Fruit fly (Drosophila melanogaster) whole organism, prepupa: Measurements from ENCODE around the gene CG9922.

ENCODE experiments used
- Blimp-1 ChIP-seq: fragments of 200-800 bp; sonication (Bioruptor generic); optimal IDR thresholded peaks from 3 replicates; lab custom pipeline; 2017; ENCODE audit warnings: missing biosample characterization, missing genetic modification characterization, mild to moderate bottlenecking, moderate library complexity, missing genetic modification reagents
- CG10669 ChIP-seq: fragments of 200-800 bp; sonication (Bioruptor generic); optimal IDR thresholded peaks from 3 replicates; lab custom pipeline; 2018; ENCODE audit warnings: missing biosample characterization, mild to moderate bottlenecking, missing genetic modification characterization, moderate library complexity
- CG11294 ChIP-seq: fragments of 200-800 bp; sonication (Bioruptor generic); IDR thresholded peaks from 2 replicates; pipeline ENCODE4 v1.3.6; 2022; ENCODE audit warnings: missing biosample characterization, missing genetic modification characterization
- CG15336 ChIP-seq: fragments of 200-800 bp; sonication (Bioruptor generic); IDR thresholded peaks from 2 replicates; pipeline ENCODE4 v1.3.6; 2022; ENCODE audit warnings: missing biosample characterization, missing genetic modification characterization
- CG1621 ChIP-seq: fragments of 200-800 bp; sonication (Bioruptor generic); optimal IDR thresholded peaks from 3 replicates; lab custom pipeline; 2018; ENCODE audit warnings: missing biosample characterization, mild to moderate bottlenecking, missing genetic modification characterization
- CG3032 ChIP-seq: fragments of 200-800 bp; optimal IDR thresholded peaks from 2 replicates; lab custom pipeline; 2019; ENCODE audit warnings: missing biosample characterization, mild to moderate bottlenecking, missing genetic modification characterization, moderate library complexity
- CG31627 ChIP-seq: fragments of 200-800 bp; sonication (Bioruptor generic); optimal IDR thresholded peaks from 3 replicates; lab custom pipeline; 2016; ENCODE audit warnings: missing biosample characterization, missing genetic modification characterization
- CG32006 ChIP-seq: fragments of 200-800 bp; sonication (Bioruptor generic); optimal IDR thresholded peaks from 3 replicates; lab custom pipeline; 2017; ENCODE audit warnings: missing biosample characterization, mild to moderate bottlenecking, missing genetic modification characterization
- CG34406 ChIP-seq: fragments of 200-800 bp; sonication (Bioruptor generic); optimal IDR thresholded peaks from 3 replicates; lab custom pipeline; 2016; ENCODE audit warnings: missing biosample characterization, missing genetic modification characterization
- CG4318 ChIP-seq: fragments of 200-800 bp; sonication (Bioruptor generic); optimal IDR thresholded peaks from 3 replicates; lab custom pipeline; 2017; ENCODE audit warnings: missing biosample characterization, mild to moderate bottlenecking, missing genetic modification characterization
- CG6163 ChIP-seq: fragments of 200-800 bp; sonication (Bioruptor generic); IDR thresholded peaks from 3 replicates; pipeline ENCODE4 v1.3.6; 2022; ENCODE audit warnings: missing biosample characterization, missing genetic modification characterization
- CG6276 ChIP-seq: fragments of 200-800 bp; sonication (Bioruptor generic); optimal IDR thresholded peaks from 2 replicates; lab custom pipeline; 2017; ENCODE audit warnings: missing biosample characterization, mild to moderate bottlenecking, missing genetic modification characterization
- CG6792 ChIP-seq: fragments of 200-800 bp; sonication (Bioruptor generic); optimal IDR thresholded peaks from 3 replicates; lab custom pipeline; 2016; ENCODE audit warnings: missing biosample characterization, missing genetic modification characterization
- CG6808 ChIP-seq: fragments of 200-800 bp; sonication (Bioruptor generic); optimal IDR thresholded peaks from 3 replicates; lab custom pipeline; 2017; ENCODE audit warnings: missing biosample characterization, missing genetic modification characterization, mild to moderate bottlenecking, moderate library complexity, missing genetic modification reagents
- CG6854 ChIP-seq: fragments of 200-800 bp; sonication (Bioruptor generic); optimal IDR thresholded peaks from 2 replicates; lab custom pipeline; 2017; ENCODE audit warnings: missing biosample characterization, mild to moderate bottlenecking, missing genetic modification characterization
- CG8119 ChIP-seq: fragments of 200-800 bp; sonication (Bioruptor generic); IDR thresholded peaks from 3 replicates; pipeline ENCODE4 v1.3.6; 2022; ENCODE audit warnings: missing biosample characterization, missing genetic modification characterization
- CG8632 ChIP-seq: fragments of 200-800 bp; sonication (Bioruptor generic); optimal IDR thresholded peaks from 3 replicates; lab custom pipeline; 2016; ENCODE audit warnings: missing biosample characterization, missing genetic modification characterization
- Eip78C ChIP-seq: fragments of 200-800 bp; sonication (Bioruptor generic); peaks from one replicate; lab custom pipeline; 2016; ENCODE audit warnings: missing biosample characterization, missing genetic modification characterization
- Ets21C ChIP-seq: fragments of 200-800 bp; sonication (Bioruptor generic); optimal IDR thresholded peaks from 3 replicates; lab custom pipeline; 2016; ENCODE audit warnings: missing biosample characterization, missing genetic modification characterization
- Ets96B ChIP-seq: fragments of 200-800 bp; optimal IDR thresholded peaks from 2 replicates; lab custom pipeline; 2019; ENCODE audit warnings: missing biosample characterization, mild to moderate bottlenecking, missing genetic modification characterization, moderate library complexity
- Gug ChIP-seq: fragments of 200-800 bp; sonication (Bioruptor generic); IDR thresholded peaks from 2 replicates; pipeline ENCODE4 v1.3.6; 2022; ENCODE audit warnings: missing biosample characterization, missing genetic modification characterization
- Hr38 ChIP-seq: sonication (Bioruptor generic); optimal IDR thresholded peaks from 2 replicates; lab custom pipeline; 2016; ENCODE audit warnings: missing biosample characterization, missing genetic modification characterization
- Hr39 ChIP-seq: fragments of 200-800 bp; sonication (Bioruptor generic); optimal IDR thresholded peaks from 2 replicates; lab custom pipeline; 2016; ENCODE audit warnings: missing biosample characterization, missing genetic modification characterization
- Met ChIP-seq: fragments of 200-800 bp; sonication (Bioruptor generic); optimal IDR thresholded peaks from 3 replicates; lab custom pipeline; 2016; ENCODE audit warnings: missing biosample characterization, missing genetic modification characterization
- OdsH ChIP-seq: fragments of 200-800 bp; sonication (Bioruptor generic); optimal IDR thresholded peaks from 3 replicates; lab custom pipeline; 2016; ENCODE audit warnings: missing biosample characterization, missing genetic modification characterization
- Smox ChIP-seq: fragments of 200-800 bp; sonication (Bioruptor generic); optimal IDR thresholded peaks from 3 replicates; lab custom pipeline; 2016; ENCODE audit warnings: missing biosample characterization, missing genetic modification characterization
- Sox15 ChIP-seq: fragments of 200-800 bp; sonication (Bioruptor generic); optimal IDR thresholded peaks from 3 replicates; lab custom pipeline; 2016; ENCODE audit warnings: missing biosample characterization, missing genetic modification characterization
- acj6 ChIP-seq: fragments of 200-800 bp; sonication (Bioruptor generic); optimal IDR thresholded peaks from 3 replicates; lab custom pipeline; 2016; ENCODE audit warnings: missing biosample characterization, missing genetic modification characterization
- cyc ChIP-seq: fragments of 200-800 bp; sonication (Bioruptor generic); optimal IDR thresholded peaks from 3 replicates; lab custom pipeline; 2016; ENCODE audit warnings: missing biosample characterization, missing genetic modification characterization
- dsx ChIP-seq: fragments of 200-800 bp; optimal IDR thresholded peaks from 3 replicates; lab custom pipeline; 2019; ENCODE audit warnings: missing biosample characterization, mild to moderate bottlenecking, missing genetic modification characterization, moderate library complexity; ENCODE audit not compliant: poor library complexity, severe bottlenecking
- eg ChIP-seq: fragments of 200-800 bp; sonication (Bioruptor generic); IDR thresholded peaks from 3 replicates; pipeline ENCODE4 v1.3.6; 2022; ENCODE audit warnings: missing biosample characterization, missing genetic modification characterization
- fd59A ChIP-seq: fragments of 200-800 bp; sonication (Bioruptor generic); optimal IDR thresholded peaks from 2 replicates; lab custom pipeline; 2017; ENCODE audit warnings: missing biosample characterization, mild to moderate bottlenecking, missing genetic modification characterization, missing genetic modification reagents
- fd85E ChIP-seq: fragments of 200-800 bp; sonication (Bioruptor generic); optimal IDR thresholded peaks from 3 replicates; lab custom pipeline; 2016; ENCODE audit warnings: missing biosample characterization, missing genetic modification characterization
- fkh ChIP-seq: fragments of 200-800 bp; sonication (Bioruptor generic); optimal IDR thresholded peaks from 3 replicates; lab custom pipeline; 2017; ENCODE audit warnings: missing biosample characterization, mild to moderate bottlenecking, missing genetic modification characterization, moderate library complexity
- pdm3 ChIP-seq: fragments of 200-800 bp; sonication (Bioruptor generic); optimal IDR thresholded peaks from 3 replicates; lab custom pipeline; 2016; ENCODE audit warnings: missing biosample characterization, missing genetic modification characterization
- salr ChIP-seq, 2 experiments: fragments of 200-800 bp; sonication (Bioruptor generic); optimal IDR thresholded peaks; 3 replicates each; lab custom pipeline; 2016 to 2018; ENCODE audit warnings: missing biosample characterization in 2 of 2, missing genetic modification characterization in 2 of 2, mild to moderate bottlenecking in 1 of 2
- spab ChIP-seq: fragments of 200-800 bp; sonication (Bioruptor generic); optimal IDR thresholded peaks from 2 replicates; lab custom pipeline; 2017; ENCODE audit warnings: missing biosample characterization, mild to moderate bottlenecking, missing genetic modification characterization, missing genetic modification reagents
- ss ChIP-seq, 2 experiments: fragments of 200-800 bp; sonication (Bioruptor generic); optimal IDR thresholded peaks; 2 replicates in 1 of 2; 3 replicates in 1 of 2; lab custom pipeline; 2017 to 2018; ENCODE audit warnings: mild to moderate bottlenecking in 2 of 2, missing biosample characterization in 2 of 2, missing genetic modification characterization in 2 of 2, moderate library complexity in 1 of 2
- topi ChIP-seq: fragments of 200-800 bp; sonication (Bioruptor generic); optimal IDR thresholded peaks from 3 replicates; lab custom pipeline; 2016; ENCODE audit warnings: missing biosample characterization, missing genetic modification characterization

CG9922 gene

dm6 chr3R:14016758-14017406 lies 19.3 kb downstream of the CG9922 start (continued):
- no peak for TF ChIP-seq Met (GFP tag; lab: Kevin White, UChicago)
- peak; percentile 26 for TF ChIP-seq CG8632 (GFP tag; lab: Kevin White, UChicago)
- TF ChIP-seq CG8119 (GFP tag; lab: Robert Waterston, UW): peak; percentile 73
- no peak for TF ChIP-seq Smox (GFP tag; lab: Kevin White, UChicago)
- TF ChIP-seq CG6163 (GFP tag; lab: Robert Waterston, UW): peak; percentile 48; the same call in 2 of the 3 replicates
- no peak for TF ChIP-seq Hr38
- peak; percentile 39 for TF ChIP-seq pdm3 (GFP tag; lab: Kevin White, UChicago)
- peak; percentile 66 for TF ChIP-seq CG15336 (GFP tag; lab: Robert Waterston, UW)
- TF ChIP-seq Sox15: no peak
- no peak for TF ChIP-seq topi (GFP tag; lab: Kevin White, UChicago)
- TF ChIP-seq acj6 (GFP tag; lab: Kevin White, UChicago): peak; percentile 3
- peak; percentile 60 for TF ChIP-seq CG6276 (GFP tag; lab: Kevin White, UChicago)
- TF ChIP-seq CG6808 (GFP tag; lab: Kevin White, UChicago): no peak
- no peak for TF ChIP-seq fd85E (GFP tag; lab: Kevin White, UChicago)
- TF ChIP-seq Gug: peak; percentile 28; the same call in 1 of the 2 replicates
- no peak for TF ChIP-seq salr (GFP tag; optimal IDR thresholded peaks at IDR 0.05; lab: Kevin White, UChicago)
- no peak for TF ChIP-seq ss (GFP tag; optimal IDR thresholded peaks at IDR 0.05; lab: Kevin White, UChicago)
- no peak for TF ChIP-seq fd59A (GFP tag; lab: Kevin White, UChicago)
- no peak for TF ChIP-seq Ets21C (GFP tag; lab: Kevin White, UChicago)
- TF ChIP-seq CG10669: peak; percentile 16
- TF ChIP-seq CG34406 (GFP tag; lab: Kevin White, UChicago): no peak
- no peak for TF ChIP-seq CG1621 (tag; lab: Kevin White, UChicago)

- TF ChIP-seq ss (GFP tag; optimal IDR thresholded peaks at IDR 0.05; lab: Kevin White, UChicago): peak in 1 of 2 experiments; percentile 29
- no peak for TF ChIP-seq Ets21C (GFP tag; lab: Kevin White, UChicago)
These were observed 21.6 kb downstream of the CG9922 start for dm6 chr3R:14014580-14014979.

- TF ChIP-seq spab (GFP tag; lab: Kevin White, UChicago): peak; percentile 15
- TF ChIP-seq acj6 (GFP tag; lab: Kevin White, UChicago): peak; percentile 2
- TF ChIP-seq CG3032 (tag; lab: Kevin White, UChicago): peak; percentile 20
- no peak for TF ChIP-seq Ets21C (GFP tag; lab: Kevin White, UChicago)
- TF ChIP-seq Eip78C: peak; percentile 58
- TF ChIP-seq CG4318 (GFP tag; lab: Kevin White, UChicago): no peak
- TF ChIP-seq CG34406 (GFP tag; lab: Kevin White, UChicago): peak; percentile 4
These were observed 22.2 kb downstream of the CG9922 start for dm6 chr3R:14013827-14014488.

dm6 chr3R:14012478-14013146 lies 23.6 kb downstream of the CG9922 start:
- peak; percentile 50 to 78 for TF ChIP-seq salr (GFP tag; optimal IDR thresholded peaks at IDR 0.05; lab: Kevin White, UChicago)
- peak; percentile 86 for TF ChIP-seq fkh (GFP tag; lab: Kevin White, UChicago)
- TF ChIP-seq CG8632 (GFP tag; lab: Kevin White, UChicago): peak; percentile 81
- peak; percentile 84 for TF ChIP-seq OdsH
- TF ChIP-seq CG15336 (GFP tag; lab: Robert Waterston, UW): peak; percentile 76
- TF ChIP-seq fd85E (GFP tag; lab: Kevin White, UChicago): peak; percentile 94
- TF ChIP-seq CG1621 (tag; lab: Kevin White, UChicago): peak; percentile 83
- peak; percentile 87 for TF ChIP-seq eg
- peak; percentile 89 for TF ChIP-seq Ets96B (tag; lab: Kevin White, UChicago)
- TF ChIP-seq CG6276 (GFP tag; lab: Kevin White, UChicago): peak; percentile 79
- peak; percentile 82 for TF ChIP-seq CG6792 (GFP tag; lab: Kevin White, UChicago)
- peak; percentile 97 for TF ChIP-seq CG10669
- TF ChIP-seq CG11294 (GFP tag; lab: Robert Waterston, UW): peak; percentile 80
- peak; percentile 40 for TF ChIP-seq Blimp-1 (GFP tag; lab: Kevin White, UChicago)
- peak; percentile 96 for TF ChIP-seq spab (GFP tag; lab: Kevin White, UChicago)
- peak; percentile 82 for TF ChIP-seq acj6 (GFP tag; lab: Kevin White, UChicago)
- no peak for TF ChIP-seq Hr38
- peak; percentile 60 for TF ChIP-seq CG6854 (GFP tag; lab: Kevin White, UChicago)
- TF ChIP-seq CG32006 (GFP tag; lab: Kevin White, UChicago): peak; percentile 78
- TF ChIP-seq dsx (GFP tag; lab: Kevin White, UChicago): peak; percentile 71
- TF ChIP-seq CG31627: peak; percentile 72
- peak; percentile 97 for TF ChIP-seq CG6163 (GFP tag; lab: Robert Waterston, UW)
- TF ChIP-seq cyc: peak; percentile 91
- peak; percentile 74 for TF ChIP-seq Hr39
